Comparison of ENCODE assay signal across 2 fruit fly cellular contexts in genomic region chr3L:11892766-11893165, dm6.
A peak's percentile ranks its signal among the peaks of the same experiment; 100 is the strongest.
TF ChIP-seq lines count a peak whose summit lies in the region.

No protein-coding gene starts in this region.

- TF ChIP-seq CTCF in S2 (optimal IDR thresholded peaks at IDR 0.05; lab: Kevin White, UChicago) = peak; percentile 79 to 84
- TF ChIP-seq CTCF in whole organism, embryonic (GFP tag; optimal IDR thresholded peaks at IDR 0.05; lab: Kevin White, UChicago) = peak; percentile 85

TF ChIP-seq in whole organism, embryonic, 481 proteins besides CTCF, POLR2A, EP300 and RAD21:
- TF ChIP-seq prd (optimal IDR thresholded peaks at IDR 0.05; lab: Kevin White, UChicago) = no peak
- TF ChIP-seq prd (GFP tag; IDR thresholded peaks at IDR 0.05; lab: Robert Waterston, UW) = peak; percentile 22; the same call in 1 of the 3 replicates
- no peak for TF ChIP-seq CG31388 (GFP tag; optimal IDR thresholded peaks at IDR 0.05; lab: Kevin White, UChicago)
- peak; percentile 84 for TF ChIP-seq CG14965 (GFP tag; optimal IDR thresholded peaks at IDR 0.05; lab: Kevin White, UChicago; ENCODE audit: borderline replicate concordance)
- no peak for TF ChIP-seq MTF-1 (GFP tag; optimal IDR thresholded peaks at IDR 0.05; lab: Kevin White, UChicago; ENCODE audit: borderline replicate concordance)
- TF ChIP-seq lov (optimal IDR thresholded peaks at IDR 0.05; lab: Kevin White, UChicago) = no peak
- TF ChIP-seq lov (GFP tag; IDR thresholded peaks at IDR 0.05; lab: Robert Waterston, UW) = 0 out of 3 replicates have a peak, but pooled peaks have one; percentile 45
- TF ChIP-seq ci (GFP tag; IDR thresholded peaks at IDR 0.05; lab: Robert Waterston, UW) = 0 out of 3 replicates have a peak, but pooled peaks have one; percentile 23
TF ChIP-seq in whole organism, embryonic: peak in this region for 4.
